Fruit fly (Drosophila melanogaster): ENCODE measurements around the gene CG31251.

Gene CG31251

dm6 chr3R:17716858-17717596 lies 32.3 kb upstream of the CG31251 start:
- TF ChIP-seq nau (GFP tag; optimal IDR thresholded peaks at IDR 0.05) (peak; percentile 34), salm (tag; optimal IDR thresholded peaks at IDR 0.05) (no peak), CG8944 (GFP tag; optimal IDR thresholded peaks at IDR 0.05) (no peak), CG15601 (tag; optimal IDR thresholded peaks at IDR 0.05) (peak; percentile 39), CG6689 (GFP tag; IDR thresholded peaks at IDR 0.05) (no peak), CG8281 (tag; optimal IDR thresholded peaks at IDR 0.05) (no peak), CG31365 (tag; optimal IDR thresholded peaks at IDR 0.05) (no peak), al (GFP tag; IDR thresholded peaks at IDR 0.05) (no peak), zen2 (GFP tag; IDR thresholded peaks at IDR 0.05; ENCODE audit: partially characterized antibody) (no peak), CG9727 (GFP tag; optimal IDR thresholded peaks at IDR 0.05) (peak; percentile 14), CG1647 (GFP tag; optimal IDR thresholded peaks at IDR 0.05) (no peak), CG11504 (tag; optimal IDR thresholded peaks at IDR 0.05) (peak; percentile 16), Dref (GFP tag; IDR thresholded peaks at IDR 0.05) (no peak), hkb (optimal IDR thresholded peaks at IDR 0.05) (no peak), hkb (GFP tag; IDR thresholded peaks at IDR 0.05) (no peak), Hr78 (GFP tag; optimal IDR thresholded peaks at IDR 0.05) (no peak), bbx (GFP tag; IDR thresholded peaks at IDR 0.05; ENCODE audit: partially characterized antibody) (no peak), bab2 (GFP tag; optimal IDR thresholded peaks at IDR 0.05) (no peak), corto (GFP tag; optimal IDR thresholded peaks at IDR 0.05) (peak; percentile 41), cwo (GFP tag; optimal IDR thresholded peaks at IDR 0.05) (peak; percentile 72), CG14710 (tag; optimal IDR thresholded peaks at IDR 0.05) (no peak), CG7271 (tag; optimal IDR thresholded peaks at IDR 0.05) (peak; percentile 4), hb (GFP tag; IDR thresholded peaks at IDR 0.05; ENCODE audit: partially characterized antibody) (no peak), ranshi (GFP tag; IDR thresholded peaks at IDR 0.05) (no peak), schlank (tag; optimal IDR thresholded peaks at IDR 0.05) (no peak), CG2875 (GFP tag; optimal IDR thresholded peaks at IDR 0.05) (no peak), ab (GFP tag; optimal IDR thresholded peaks at IDR 0.05) (no peak), Abd-B (GFP tag; optimal IDR thresholded peaks at IDR 0.05) (peak; percentile 12), slou (GFP tag; optimal IDR thresholded peaks at IDR 0.05) (no peak), CG32772 (GFP tag; IDR thresholded peaks at IDR 0.05) (no peak), CG2199 (GFP tag; IDR thresholded peaks at IDR 0.05) (no peak), CG2202 (tag; optimal IDR thresholded peaks at IDR 0.05) (no peak), CG18619 (GFP tag; optimal IDR thresholded peaks at IDR 0.05) (no peak), CG11247 (GFP tag; IDR thresholded peaks at IDR 0.05) (no peak), CG11723 (GFP tag; optimal IDR thresholded peaks at IDR 0.05) (no peak), E2f1 (GFP tag; IDR thresholded peaks at IDR 0.05) (no peak), Fer2 (tag; optimal IDR thresholded peaks at IDR 0.05) (no peak), Spps (tag; optimal IDR thresholded peaks at IDR 0.05) (no peak), CG15269 (tag; optimal IDR thresholded peaks at IDR 0.05) (peak; percentile 19), CG9797 (GFP tag; optimal IDR thresholded peaks at IDR 0.05) (no peak), otp (GFP tag; IDR thresholded peaks at IDR 0.05) (no peak), CG2120 (GFP tag; optimal IDR thresholded peaks at IDR 0.05) (peak; percentile 60), trem (tag; optimal IDR thresholded peaks at IDR 0.05) (no peak), bsh (GFP tag; optimal IDR thresholded peaks at IDR 0.05) (no peak), CG8924 (tag; optimal IDR thresholded peaks at IDR 0.05) (peak; percentile 70), CG7745 (tag; optimal IDR thresholded peaks at IDR 0.05) (peak; percentile 16), CG15479 (GFP tag; optimal IDR thresholded peaks at IDR 0.05) (peak; percentile 57), dysf (GFP tag; IDR thresholded peaks at IDR 0.05) (no peak), kah (GFP tag; optimal IDR thresholded peaks at IDR 0.05) (peak; percentile 43)
